Worm (Caenorhabditis elegans) whole organism, L4 larva: ENCODE results near the gene nfx-1.

Experiments used
- aha-1 ChIP-seq: fragments of 150-350 bp; peaks from one replicate; lab custom pipeline; 2014; ENCODE audit warnings: missing biosample characterization, missing genetic modification characterization
- aly-2 ChIP-seq: sonication (generic microtip); optimal IDR thresholded peaks from 2 replicates; lab custom pipeline; 2018; ENCODE audit warnings: missing biosample characterization, missing genetic modification characterization
- ceh-20 ChIP-seq: fragments of 200-800 bp; sonication (Bioruptor generic); IDR thresholded peaks from 2 replicates; pipeline ENCODE4 v1.3.6; 2022; ENCODE audit warnings: missing genetic modification reagents, missing genetic modification characterization, missing compliant biosample characterization
- jun-1 ChIP-seq: fragments of 150-350 bp; optimal IDR thresholded peaks from 2 replicates; lab custom pipeline; 2014; ENCODE audit warnings: missing biosample characterization, missing genetic modification reagents, missing genetic modification characterization
- mdt-29 ChIP-seq: fragments of 200-800 bp; sonication (Bioruptor generic); IDR thresholded peaks from 2 replicates; pipeline ENCODE4 v1.3.6; 2022; ENCODE audit warnings: missing genetic modification reagents, missing genetic modification characterization, missing compliant biosample characterization
- nhr-237 ChIP-seq: sonication (generic microtip); optimal IDR thresholded peaks from 2 replicates; lab custom pipeline; 2017; ENCODE audit warnings: missing biosample characterization, missing genetic modification characterization
- nhr-25 ChIP-seq: sonication (generic microtip); optimal IDR thresholded peaks from 2 replicates; lab custom pipeline; 2017; ENCODE audit warnings: missing genetic modification characterization, mild to moderate bottlenecking, missing compliant biosample characterization, antibody characterized with exemption, moderate library complexity, borderline replicate concordance; ENCODE audit not compliant: insufficient read depth
- unc-62 ChIP-seq, 3 experiments: fragments of 150-350 bp in 1 of 3; sonication (generic microtip); optimal IDR thresholded peaks in 2 of 3; peaks in 1 of 3; 1 replicate in 1 of 3; 2 replicates in 2 of 3; lab custom pipeline; 2014 to 2017; ENCODE audit warnings: missing biosample characterization in 3 of 3, missing genetic modification characterization in 3 of 3, missing genetic modification reagents in 3 of 3, missing genotype in 1 of 3
- zag-1 ChIP-seq: fragments of 150-350 bp; optimal IDR thresholded peaks from 2 replicates; lab custom pipeline; 2014; ENCODE audit warnings: missing biosample characterization, missing genetic modification characterization

DNA sequence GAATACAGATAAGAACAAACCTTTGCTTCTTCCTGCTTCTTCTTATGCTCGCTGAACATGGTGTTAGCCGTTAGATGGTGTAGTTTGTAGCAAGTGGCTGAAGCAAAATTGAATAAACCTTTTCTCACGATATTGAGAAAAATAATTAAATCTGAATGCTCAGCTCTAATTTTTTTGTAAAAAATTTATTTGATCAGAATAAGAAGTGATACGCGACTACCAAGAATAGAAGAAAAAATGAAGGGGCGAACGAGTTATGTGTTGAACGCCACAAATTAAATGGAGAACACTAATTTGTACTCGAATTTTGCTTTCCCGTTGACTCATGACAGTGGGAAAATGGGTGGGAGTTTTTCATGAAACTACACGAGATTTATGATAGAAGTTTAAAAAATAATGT, 31.9 kb upstream of the nfx-1 start, which contains the start of gene C56G2.9:
- no peak for TF ChIP-seq zag-1
- no peak for TF ChIP-seq nhr-237 (tag; lab: Kevin White, UChicago)
- no peak for TF ChIP-seq nhr-25 (tag; lab: Kevin White, UChicago)
- TF ChIP-seq unc-62 (GFP tag; optimal IDR thresholded peaks at IDR 0.05 in 1 of 2; lab: Kevin White, UChicago) = no peak
- TF ChIP-seq unc-62 (tag; optimal IDR thresholded peaks at IDR 0.05; lab: Kevin White, UChicago) = no peak
- TF ChIP-seq jun-1 (tag; lab: Kevin White, UChicago) = no peak
- TF ChIP-seq mdt-29 (GFP tag; lab: Robert Waterston, UW) = no peak
- TF ChIP-seq aha-1 (tag; lab: Kevin White, UChicago) = no peak
- TF ChIP-seq ceh-20 (GFP tag; lab: Robert Waterston, UW) = no peak
- no peak for TF ChIP-seq aly-2 (tag; lab: Kevin White, UChicago)
